Fruit fly (Drosophila melanogaster) whole organism, embryonic: ENCODE data around the gene Sar1.

Experiments
- Aef1 ChIP-seq: fragments of 200-800 bp; sonication (Bioruptor generic); IDR thresholded peaks from 3 replicates; pipeline ENCODE4 v1.3.6; 2022; ENCODE audit warnings: missing biosample characterization, missing genetic modification characterization
- Atf3 ChIP-seq: fragments of 200-800 bp; sonication (Bioruptor generic); optimal IDR thresholded peaks from 3 replicates; lab custom pipeline; 2016; ENCODE audit warnings: missing biosample characterization, missing genetic modification characterization
- Awh ChIP-seq: fragments of 200-800 bp; sonication (Bioruptor generic); IDR thresholded peaks from 2 replicates; pipeline ENCODE4, ENCODE4 v1.3.6; 2022; ENCODE audit warnings: missing biosample characterization, missing genetic modification characterization
- B-H2 ChIP-seq: fragments of 200-800 bp; sonication (Bioruptor generic); optimal IDR thresholded peaks from 2 replicates; lab custom pipeline; 2018; ENCODE audit warnings: missing biosample characterization, mild to moderate bottlenecking, missing genetic modification characterization
- Bdp1 ChIP-seq: fragments of 200-800 bp; sonication (Bioruptor generic); optimal IDR thresholded peaks from 3 replicates; lab custom pipeline; 2016; ENCODE audit warnings: missing biosample characterization, missing genetic modification characterization
- C15 ChIP-seq: fragments of 200-800 bp; sonication (Bioruptor generic); IDR thresholded peaks from 3 replicates; pipeline ENCODE4 v1.3.6; 2022; ENCODE audit warnings: missing biosample characterization, missing genetic modification characterization
- CG10431 ChIP-seq: fragments of 200-800 bp; sonication (Bioruptor generic); optimal IDR thresholded peaks from 3 replicates; lab custom pipeline; 2018; ENCODE audit warnings: missing biosample characterization, mild to moderate bottlenecking, missing genetic modification characterization
- CG10654 ChIP-seq: fragments of 200-800 bp; sonication (Bioruptor generic); optimal IDR thresholded peaks from 2 replicates; lab custom pipeline; 2016; ENCODE audit warnings: missing biosample characterization, missing genetic modification characterization
- CG10959 ChIP-seq: fragments of 200-800 bp; sonication (Bioruptor generic); IDR thresholded peaks from 2 replicates; pipeline ENCODE4 v1.3.6; 2022; ENCODE audit warnings: missing biosample characterization, missing genetic modification characterization
- CG11093 ChIP-seq: fragments of 200-800 bp; sonication (Bioruptor generic); IDR thresholded peaks from 3 replicates; pipeline ENCODE4 v1.3.6; 2022; ENCODE audit warnings: missing biosample characterization, missing genetic modification characterization
- CG11456 ChIP-seq: fragments of 200-800 bp; sonication (Bioruptor generic); IDR thresholded peaks from 3 replicates; pipeline ENCODE4 v1.3.6; 2022; ENCODE audit warnings: missing biosample characterization, missing genetic modification characterization
- CG13775 ChIP-seq: fragments of 200-800 bp; sonication (Bioruptor generic); optimal IDR thresholded peaks from 3 replicates; lab custom pipeline; 2017; ENCODE audit warnings: missing biosample characterization, mild to moderate bottlenecking, missing genetic modification characterization
- CG15696 ChIP-seq: fragments of 200-800 bp; sonication (Bioruptor generic); optimal IDR thresholded peaks from 2 replicates; lab custom pipeline; 2019; ENCODE audit warnings: missing biosample characterization, mild to moderate bottlenecking, missing genetic modification characterization, moderate library complexity
- CG16779 ChIP-seq: fragments of 200-800 bp; sonication (Bioruptor generic); IDR thresholded peaks from 2 replicates; pipeline ENCODE4 v1.3.6; 2022; ENCODE audit warnings: missing biosample characterization, missing genetic modification characterization
- CG17829 ChIP-seq: fragments of 200-800 bp; optimal IDR thresholded peaks from 2 replicates; lab custom pipeline; 2019; ENCODE audit warnings: missing biosample characterization, mild to moderate bottlenecking, missing genetic modification characterization, moderate library complexity
- CG2678 ChIP-seq: fragments of 200-800 bp; sonication (Bioruptor generic); optimal IDR thresholded peaks from 3 replicates; lab custom pipeline; 2019; ENCODE audit warnings: missing biosample characterization, mild to moderate bottlenecking, missing genetic modification characterization, moderate library complexity
- CG30431 ChIP-seq: fragments of 200-800 bp; sonication (Bioruptor generic); optimal IDR thresholded peaks from 2 replicates; lab custom pipeline; 2017; ENCODE audit warnings: missing biosample characterization, missing genetic modification characterization
- CG3407 ChIP-seq: fragments of 200-800 bp; sonication (Bioruptor generic); optimal IDR thresholded peaks from 2 replicates; lab custom pipeline; 2018; ENCODE audit warnings: missing biosample characterization, mild to moderate bottlenecking, missing genetic modification characterization
- CG34422 ChIP-seq: fragments of 200-800 bp; sonication (Bioruptor generic); IDR thresholded peaks from 3 replicates; pipeline ENCODE4 v1.3.6; 2022; ENCODE audit warnings: missing biosample characterization, missing genetic modification characterization
- CG3838 ChIP-seq: fragments of 200-800 bp; sonication (Bioruptor generic); optimal IDR thresholded peaks from 3 replicates; lab custom pipeline; 2016; ENCODE audit warnings: missing biosample characterization, missing genetic modification characterization
- CG43689 ChIP-seq: fragments of 200-800 bp; sonication (Bioruptor generic); IDR thresholded peaks from 2 replicates; pipeline ENCODE4 v1.3.6; 2022; ENCODE audit warnings: missing biosample characterization, missing genetic modification characterization
- CG8359 ChIP-seq: fragments of 200-800 bp; sonication (Bioruptor generic); optimal IDR thresholded peaks from 2 replicates; lab custom pipeline; 2017; ENCODE audit warnings: missing biosample characterization, mild to moderate bottlenecking, missing genetic modification characterization, borderline replicate concordance
- CG9215 ChIP-seq: fragments of 200-800 bp; sonication (Bioruptor generic); IDR thresholded peaks from 2 replicates; pipeline ENCODE4 v1.3.6; 2022; ENCODE audit warnings: missing biosample characterization, missing genetic modification characterization
- Camta ChIP-seq: fragments of 200-800 bp; sonication (Bioruptor generic); optimal IDR thresholded peaks from 2 replicates; lab custom pipeline; 2016; ENCODE audit warnings: missing biosample characterization, missing genetic modification characterization
- Dip2 ChIP-seq: fragments of 200-800 bp; sonication (Bioruptor generic); IDR thresholded peaks from 2 replicates; pipeline ENCODE4 v1.3.6; 2022; ENCODE audit warnings: missing biosample characterization, missing genetic modification characterization
- E2f1 ChIP-seq: fragments of 200-800 bp; sonication (Bioruptor generic); IDR thresholded peaks from 2 replicates; pipeline ENCODE4 v1.3.6; 2022; ENCODE audit warnings: missing biosample characterization, missing genetic modification characterization
- ERR ChIP-seq: fragments of 200-800 bp; sonication (Bioruptor generic); optimal IDR thresholded peaks from 2 replicates; lab custom pipeline; 2016; ENCODE audit warnings: missing biosample characterization, missing genetic modification characterization
- Elba2 ChIP-seq: fragments of 200-800 bp; sonication (Bioruptor generic); optimal IDR thresholded peaks from 3 replicates; lab custom pipeline; 2016; ENCODE audit warnings: missing biosample characterization, missing genetic modification characterization
- Fer2 ChIP-seq: fragments of 200-800 bp; sonication (Bioruptor generic); optimal IDR thresholded peaks from 2 replicates; lab custom pipeline; 2018; ENCODE audit warnings: missing biosample characterization, mild to moderate bottlenecking, missing genetic modification characterization, moderate library complexity
- Hey ChIP-seq: fragments of 200-800 bp; sonication (Bioruptor generic); optimal IDR thresholded peaks from 3 replicates; lab custom pipeline; 2018; ENCODE audit warnings: missing biosample characterization, mild to moderate bottlenecking, missing genetic modification characterization
- Hr39 ChIP-seq: fragments of >200 bp; optimal IDR thresholded peaks from 2 replicates; lab custom pipeline; 2017
- Mrtf ChIP-seq: fragments of 200-800 bp; sonication (Bioruptor generic); IDR thresholded peaks from 3 replicates; pipeline ENCODE4 v1.3.6; 2022; ENCODE audit warnings: missing biosample characterization, missing genetic modification characterization
- Myb ChIP-seq: fragments of 200-800 bp; sonication (Bioruptor generic); optimal IDR thresholded peaks from 2 replicates; lab custom pipeline; 2016; ENCODE audit warnings: missing biosample characterization, missing genetic modification characterization
- Stat92E ChIP-seq, 3 experiments: fragments of >200 bp in 2 of 3; fragments of 200-800 bp in 1 of 3; sonication (Bioruptor generic) in 1 of 3; optimal IDR thresholded peaks; 2 replicates each; lab custom pipeline; 2017 to 2019; ENCODE audit warnings: missing biosample characterization in 3 of 3, missing genetic modification characterization in 3 of 3, mild to moderate bottlenecking in 1 of 3, moderate library complexity in 1 of 3
- Xrp1 ChIP-seq: fragments of 200-800 bp; sonication (Bioruptor generic); IDR thresholded peaks from 2 replicates; pipeline ENCODE4 v1.3.6; 2022; ENCODE audit warnings: missing biosample characterization, missing genetic modification characterization
- croc ChIP-seq: fragments of 200-800 bp; sonication (Bioruptor generic); conservative IDR thresholded peaks from 3 replicates; pipeline ENCODE4 v1.3.6; 2022; ENCODE audit warnings: missing biosample characterization, missing genetic modification characterization
- fd64A ChIP-seq: fragments of 200-800 bp; sonication (Bioruptor generic); optimal IDR thresholded peaks from 3 replicates; lab custom pipeline; 2018; ENCODE audit warnings: missing biosample characterization, mild to moderate bottlenecking, missing genetic modification characterization
- h ChIP-seq: fragments of >200 bp; optimal IDR thresholded peaks from 2 replicates; lab custom pipeline; 2017
- jing ChIP-seq: fragments of 200-800 bp; sonication (Bioruptor generic); optimal IDR thresholded peaks from 2 replicates; lab custom pipeline; 2018; ENCODE audit warnings: missing biosample characterization, mild to moderate bottlenecking, missing genetic modification characterization
- nerfin-2 ChIP-seq: fragments of 200-800 bp; sonication (Bioruptor generic); IDR thresholded peaks from 2 replicates; pipeline ENCODE4 v1.3.6; 2022; ENCODE audit warnings: missing biosample characterization, missing genetic modification characterization; ENCODE audit not compliant: partially characterized antibody
- p53 ChIP-seq: fragments of 200-800 bp; sonication (Bioruptor generic); optimal IDR thresholded peaks from 2 replicates; lab custom pipeline; 2016; ENCODE audit warnings: missing biosample characterization, missing genetic modification characterization
- prd ChIP-seq, 3 experiments: fragments of >200 bp in 2 of 3; fragments of 200-800 bp in 1 of 3; sonication (Bioruptor generic) in 1 of 3; optimal IDR thresholded peaks in 2 of 3; IDR thresholded peaks in 1 of 3; 2 replicates in 2 of 3; 3 replicates in 1 of 3; pipeline versions ENCODE4 v1.3.6 to Lab custom; 2017 to 2022; ENCODE audit warnings: missing biosample characterization in 1 of 3, missing genetic modification characterization in 1 of 3
- pum ChIP-seq: fragments of 200-800 bp; sonication (Bioruptor generic); optimal IDR thresholded peaks from 2 replicates; lab custom pipeline; 2016; ENCODE audit warnings: missing biosample characterization, missing genetic modification characterization
- run ChIP-seq: fragments of 200-800 bp; sonication (Bioruptor generic); optimal IDR thresholded peaks from 3 replicates; lab custom pipeline; 2018; ENCODE audit warnings: missing biosample characterization, mild to moderate bottlenecking, missing genetic modification characterization
- sens-2 ChIP-seq: fragments of 200-800 bp; sonication (Bioruptor generic); IDR thresholded peaks from 2 replicates; pipeline ENCODE4 v1.3.6; 2022; ENCODE audit warnings: missing biosample characterization, missing genetic modification characterization
- stc ChIP-seq: fragments of 200-800 bp; sonication (Bioruptor generic); IDR thresholded peaks from 2 replicates; pipeline ENCODE4 v1.3.6; 2022; ENCODE audit warnings: missing biosample characterization, missing genetic modification characterization
- tll ChIP-seq, 2 experiments: fragments of 200-800 bp in 1 of 2; fragments of >200 bp in 1 of 2; sonication (Bioruptor generic) in 1 of 2; optimal IDR thresholded peaks; 2 replicates each; lab custom pipeline; 2017 to 2019; ENCODE audit warnings: missing biosample characterization in 2 of 2, missing genetic modification characterization in 2 of 2, mild to moderate bottlenecking in 1 of 2, moderate library complexity in 1 of 2
- twi ChIP-seq: fragments of 200-800 bp; optimal IDR thresholded peaks from 2 replicates; lab custom pipeline; 2019; ENCODE audit warnings: missing biosample characterization, mild to moderate bottlenecking, missing genetic modification characterization, moderate library complexity
- zen ChIP-seq: fragments of 200-800 bp; sonication (Bioruptor generic); optimal IDR thresholded peaks from 3 replicates; lab custom pipeline; 2018; ENCODE audit warnings: missing biosample characterization, mild to moderate bottlenecking, missing genetic modification characterization, moderate library complexity
- zf30C ChIP-seq: fragments of 200-800 bp; sonication (Bioruptor generic); optimal IDR thresholded peaks from 3 replicates; lab custom pipeline; 2018; ENCODE audit warnings: missing biosample characterization, mild to moderate bottlenecking, missing genetic modification characterization

Gene Sar1

dm6 chr3R:22362218-22362907 is 5.9 kb downstream of the Sar1 start, which contains the start of the genes JMJD6, CG7071 and Muted (continued):
- TF ChIP-seq croc (GFP tag; lab: Robert Waterston, UW) (peak; percentile 86), Bdp1 (GFP tag; lab: Kevin White, UChicago) (peak; percentile 84), CG3838 (GFP tag; lab: Kevin White, UChicago) (peak; percentile 86), zen (peak; percentile 88), Mrtf (GFP tag; lab: Robert Waterston, UW) (peak; percentile 82), prd (optimal IDR thresholded peaks at IDR 0.05; lab: Kevin White, UChicago) (no peak), prd (GFP tag; IDR thresholded peaks at IDR 0.05; lab: Robert Waterston, UW) (peak; percentile 96), CG11093 (peak; percentile 85; the same call in 1 of the 3 replicates), zf30C (GFP tag; lab: Kevin White, UChicago) (peak; percentile 9), Xrp1 (GFP tag; lab: Robert Waterston, UW) (peak; percentile 94), Stat92E (GFP tag; optimal IDR thresholded peaks at IDR 0.05; lab: Kevin White, UChicago) (peak in 1 of 3 experiments; percentile 22), Atf3 (GFP tag; lab: Kevin White, UChicago) (peak; percentile 86), CG43689 (GFP tag; lab: Robert Waterston, UW) (no peak; the same call in 1 of the 2 replicates), ERR (GFP tag; lab: Kevin White, UChicago) (peak; percentile 76), CG10654 (GFP tag; lab: Kevin White, UChicago) (peak; percentile 86), CG9215 (GFP tag; lab: Robert Waterston, UW) (peak; percentile 92), run (tag; lab: Kevin White, UChicago) (peak; percentile 78), CG13775 (GFP tag; lab: Kevin White, UChicago) (peak; percentile 94), Hey (tag; lab: Kevin White, UChicago) (peak; percentile 63), sens-2 (GFP tag; lab: Robert Waterston, UW) (peak; percentile 90), CG30431 (GFP tag; lab: Kevin White, UChicago) (peak; percentile 83), CG3407 (GFP tag; lab: Kevin White, UChicago) (peak; percentile 64), p53 (GFP tag; lab: Kevin White, UChicago) (peak; percentile 19), Awh (GFP tag; lab: Robert Waterston, UW) (peak; percentile 85), CG10959 (peak; percentile 95), E2f1 (GFP tag; lab: Robert Waterston, UW) (peak; percentile 84), Aef1 (GFP tag; lab: Robert Waterston, UW) (peak; percentile 87), jing (GFP tag; lab: Kevin White, UChicago) (peak; percentile 69), Hr39 (lab: Kevin White, UChicago) (no peak), CG8359 (GFP tag; lab: Kevin White, UChicago) (peak; percentile 44), CG17829 (tag; lab: Kevin White, UChicago) (peak; percentile 88), tll (GFP tag; optimal IDR thresholded peaks at IDR 0.05; lab: Kevin White, UChicago) (peak in 1 of 2 experiments; percentile 11), Dip2 (GFP tag; lab: Robert Waterston, UW) (peak; percentile 40; the same call in 1 of the 2 replicates), CG15696 (tag; lab: Kevin White, UChicago) (peak; percentile 95), Myb (peak; percentile 71), CG10431 (GFP tag; lab: Kevin White, UChicago) (peak; percentile 77), CG2678 (tag; lab: Kevin White, UChicago) (peak; percentile 92), CG16779 (peak; percentile 79), C15 (peak; percentile 74), twi (peak; percentile 77), h (lab: Kevin White, UChicago) (no peak), Camta (GFP tag; lab: Kevin White, UChicago) (peak; percentile 88), stc (GFP tag; lab: Robert Waterston, UW) (peak; percentile 79; the same call in 1 of the 2 replicates), fd64A (peak; percentile 26), Fer2 (tag; lab: Kevin White, UChicago) (peak; percentile 92), pum (GFP tag; lab: Kevin White, UChicago) (peak; percentile 91), CG11456 (GFP tag; lab: Robert Waterston, UW) (peak; percentile 93), nerfin-2 (GFP tag; lab: Robert Waterston, UW) (peak; percentile 53; the same call in 1 of the 2 replicates), CG34422 (GFP tag; lab: Robert Waterston, UW) (peak; percentile 93), B-H2 (GFP tag; lab: Kevin White, UChicago) (peak; percentile 97), Elba2 (GFP tag; lab: Kevin White, UChicago) (peak; percentile 78)
